Worm (Caenorhabditis elegans) whole organism, late embryonic: ENCODE measurements around the gene inos-1.

Source experiments
- C08G9.2 ChIP-seq: sonication (generic microtip); optimal IDR thresholded peaks from 2 replicates; lab custom pipeline; 2016; ENCODE audit warnings: mild to moderate bottlenecking, missing genetic modification characterization, moderate library complexity, missing compliant biosample characterization
- C38D4.7 ChIP-seq: fragments of 200-800 bp; sonication (Bioruptor generic); optimal IDR thresholded peaks from 2 replicates; lab custom pipeline; 2018; ENCODE audit warnings: mild to moderate bottlenecking, missing genetic modification characterization, moderate library complexity, missing compliant biosample characterization
- ahr-1 ChIP-seq: sonication (generic microtip); optimal IDR thresholded peaks from 2 replicates; lab custom pipeline; 2016; ENCODE audit warnings: missing genetic modification characterization, missing compliant biosample characterization
- ceh-14 ChIP-seq: sonication (generic microtip); optimal IDR thresholded peaks from 2 replicates; lab custom pipeline; 2016; ENCODE audit warnings: missing genotype, missing genetic modification characterization, missing compliant biosample characterization
- ceh-24 ChIP-seq: sonication (generic microtip); optimal IDR thresholded peaks from 2 replicates; lab custom pipeline; 2016; ENCODE audit warnings: mild to moderate bottlenecking, missing genetic modification characterization, missing compliant biosample characterization
- ceh-48 ChIP-seq: sonication (generic microtip); optimal IDR thresholded peaks from 2 replicates; lab custom pipeline; 2016; ENCODE audit warnings: missing genetic modification characterization, inconsistent platforms, missing compliant biosample characterization
- ceh-6 ChIP-seq: fragments of 200-800 bp; sonication (Bioruptor generic); optimal IDR thresholded peaks from 2 replicates; lab custom pipeline; 2018; ENCODE audit warnings: mild to moderate bottlenecking, missing genetic modification characterization, missing compliant biosample characterization
- ceh-9 ChIP-seq: sonication (generic microtip); optimal IDR thresholded peaks from 2 replicates; lab custom pipeline; 2016; ENCODE audit warnings: mild to moderate bottlenecking, missing genetic modification characterization, inconsistent platforms, missing compliant biosample characterization
- che-1 ChIP-seq: sonication (generic microtip); optimal IDR thresholded peaks from 2 replicates; lab custom pipeline; 2016; ENCODE audit warnings: mild to moderate bottlenecking, missing genetic modification characterization, missing compliant biosample characterization
- dmd-4 ChIP-seq: sonication (generic microtip); optimal IDR thresholded peaks from 2 replicates; lab custom pipeline; 2016; ENCODE audit warnings: borderline replicate concordance, missing genetic modification characterization, missing compliant biosample characterization
- dve-1 ChIP-seq: sonication (generic microtip); optimal IDR thresholded peaks from 2 replicates; lab custom pipeline; 2017; ENCODE audit warnings: antibody characterized with exemption, mild to moderate bottlenecking, missing genetic modification characterization, missing compliant biosample characterization
- elt-2 ChIP-seq: sonication (generic microtip); optimal IDR thresholded peaks from 2 replicates; lab custom pipeline; 2016; ENCODE audit warnings: missing genetic modification reagents, missing genetic modification characterization, missing compliant biosample characterization
- elt-4 ChIP-seq: sonication (generic microtip); optimal IDR thresholded peaks from 2 replicates; lab custom pipeline; 2016; ENCODE audit warnings: missing genetic modification characterization, missing compliant biosample characterization
- eyg-1 ChIP-seq: sonication (generic microtip); optimal IDR thresholded peaks from 2 replicates; lab custom pipeline; 2016; ENCODE audit warnings: missing genotype, missing genetic modification characterization, missing compliant biosample characterization
- fkh-10 ChIP-seq: fragments of 150-350 bp; optimal IDR thresholded peaks from 2 replicates; lab custom pipeline; 2014; ENCODE audit warnings: missing biosample characterization, missing genetic modification reagents, missing genetic modification characterization
- gmeb-2 ChIP-seq: sonication (generic microtip); optimal IDR thresholded peaks from 2 replicates; lab custom pipeline; 2016; ENCODE audit warnings: missing genetic modification characterization, inconsistent platforms, missing compliant biosample characterization
- hlh-13 ChIP-seq: fragments of 200-800 bp; sonication (Bioruptor generic); optimal IDR thresholded peaks from 2 replicates; lab custom pipeline; 2018; ENCODE audit warnings: mild to moderate bottlenecking, missing genetic modification characterization, missing compliant biosample characterization
- hlh-30 ChIP-seq: sonication (generic microtip); optimal IDR thresholded peaks from 2 replicates; lab custom pipeline; 2017; ENCODE audit warnings: antibody characterized with exemption, missing genetic modification characterization, missing compliant biosample characterization; ENCODE audit not compliant: insufficient read depth
- hlh-6 ChIP-seq: sonication (generic microtip); optimal IDR thresholded peaks from 2 replicates; lab custom pipeline; 2016; ENCODE audit warnings: missing genotype, missing genetic modification characterization, missing compliant biosample characterization
- mec-3 ChIP-seq: sonication (generic microtip); optimal IDR thresholded peaks from 2 replicates; lab custom pipeline; 2016; ENCODE audit warnings: borderline replicate concordance, missing genetic modification characterization, missing compliant biosample characterization
- nfya-1 ChIP-seq: sonication (generic microtip); optimal IDR thresholded peaks from 2 replicates; lab custom pipeline; 2017; ENCODE audit warnings: missing genetic modification characterization, mild to moderate bottlenecking, missing compliant biosample characterization, antibody characterized with exemption, moderate library complexity
- nhr-232 ChIP-seq: sonication (generic microtip); optimal IDR thresholded peaks from 2 replicates; lab custom pipeline; 2016; ENCODE audit warnings: missing genetic modification characterization, missing compliant biosample characterization
- ref-2 ChIP-seq: sonication (generic microtip); optimal IDR thresholded peaks from 2 replicates; lab custom pipeline; 2016; ENCODE audit warnings: missing genetic modification characterization, missing compliant biosample characterization
- sdc-2 ChIP-seq: sonication (generic microtip); optimal IDR thresholded peaks from 2 replicates; lab custom pipeline; 2016; ENCODE audit warnings: missing genotype, missing genetic modification characterization, missing compliant biosample characterization
- sox-2 ChIP-seq: fragments of 200-800 bp; sonication (Bioruptor generic); IDR thresholded peaks from 2 replicates; pipeline ENCODE4 v1.3.6; 2022; ENCODE audit warnings: missing genetic modification reagents, missing genetic modification characterization, missing compliant biosample characterization
- unc-3 ChIP-seq, 2 experiments: fragments of 200-800 bp in 1 of 2; sonication (Bioruptor generic) in 1 of 2; sonication (generic microtip) in 1 of 2; conservative IDR thresholded peaks in 1 of 2; optimal IDR thresholded peaks in 1 of 2; 2 replicates each; pipeline versions ENCODE4 v1.3.6 to Lab custom; 2016 to 2022; ENCODE audit warnings: missing compliant biosample characterization in 2 of 2, missing genetic modification characterization in 2 of 2, missing genetic modification reagents in 1 of 2
- unc-55 ChIP-seq: sonication (generic microtip); optimal IDR thresholded peaks from 2 replicates; lab custom pipeline; 2017; ENCODE audit warnings: missing biosample characterization, missing genetic modification reagents, missing genetic modification characterization
- zip-5 ChIP-seq: sonication (generic microtip); optimal IDR thresholded peaks from 2 replicates; lab custom pipeline; 2016; ENCODE audit warnings: missing genetic modification characterization, missing compliant biosample characterization
- ztf-16 ChIP-seq: sonication (generic microtip); optimal IDR thresholded peaks from 2 replicates; lab custom pipeline; 2017; ENCODE audit warnings: missing genetic modification characterization, missing compliant biosample characterization

Gene inos-1

ce11 chrII:11739199-11739598 lies 39.1 kb upstream of the inos-1 start, which contains the start of gene ctsa-1.2:
TSS of gene ctsa-1.2 (plus strand) at chrII:11739358.
- TF ChIP-seq hlh-13 (GFP tag; lab: Kevin White, UChicago): no peak
- no peak for TF ChIP-seq ceh-6 (GFP tag; lab: Kevin White, UChicago)
- peak; percentile 74 for TF ChIP-seq elt-2

DNA sequence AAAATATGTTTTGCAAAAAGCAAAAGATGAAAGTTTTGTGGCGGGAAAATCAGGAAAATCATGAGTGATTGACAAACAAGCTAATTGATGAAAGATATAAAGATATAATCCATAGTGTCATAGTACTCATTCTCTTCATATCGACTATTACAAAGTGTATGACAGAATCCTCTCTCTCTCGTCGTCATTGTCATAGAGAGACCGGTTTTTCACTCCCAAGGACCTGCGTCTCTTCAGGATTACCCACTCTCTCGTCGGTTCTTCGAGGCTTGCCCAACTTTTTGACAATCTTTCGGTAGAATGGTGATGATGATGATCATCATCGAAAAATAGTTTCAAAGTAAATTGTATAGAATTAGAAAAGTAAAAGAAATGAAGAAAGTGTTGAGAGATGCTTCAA lies 37.2 kb upstream of the inos-1 start:
- TF ChIP-seq che-1 (tag; lab: Kevin White, UChicago) (no peak), unc-55 (peak; percentile 68)

- TF ChIP-seq elt-4 (tag; lab: Kevin White, UChicago): no peak
- TF ChIP-seq ceh-14 (tag; lab: Kevin White, UChicago): no peak
- no peak for TF ChIP-seq dve-1 (tag; lab: Kevin White, UChicago)
- TF ChIP-seq C08G9.2: no peak
- TF ChIP-seq unc-55: no peak
- TF ChIP-seq ref-2 (tag; lab: Kevin White, UChicago): no peak
- no peak for TF ChIP-seq sdc-2 (tag; lab: Kevin White, UChicago)
- TF ChIP-seq sox-2 (GFP tag; lab: Robert Waterston, UW): no peak
- TF ChIP-seq, all 69 proteins: peak for 0
These were observed 33.8 kb upstream of the inos-1 start for ce11 chrII:11733850-11734249.

- TF ChIP-seq ceh-48 (tag; lab: Kevin White, UChicago): no peak
- no peak for TF ChIP-seq dmd-4 (tag; lab: Kevin White, UChicago)
- no peak for TF ChIP-seq C08G9.2
- TF ChIP-seq gmeb-2 (tag; lab: Kevin White, UChicago): no peak
- no peak for TF ChIP-seq mec-3 (tag; lab: Kevin White, UChicago)
- no peak for TF ChIP-seq ceh-6 (GFP tag; lab: Kevin White, UChicago)
- no peak for TF ChIP-seq eyg-1 (tag; lab: Kevin White, UChicago)
- TF ChIP-seq hlh-30: no peak
- no peak for TF ChIP-seq C38D4.7
- no peak for TF ChIP-seq unc-3 (GFP tag; conservative IDR thresholded peaks at IDR 0.05; lab: Robert Waterston, UW)
- TF ChIP-seq unc-3 (tag; optimal IDR thresholded peaks at IDR 0.05; lab: Kevin White, UChicago): no peak
- no peak for TF ChIP-seq nfya-1 (tag; lab: Kevin White, UChicago)
- TF ChIP-seq nhr-232 (tag; lab: Kevin White, UChicago): no peak
- TF ChIP-seq ahr-1 (tag; lab: Kevin White, UChicago): no peak
- TF ChIP-seq ztf-16 (tag; lab: Kevin White, UChicago): no peak
- TF ChIP-seq fkh-10 (GFP tag; lab: Kevin White, UChicago): no peak
- TF ChIP-seq ceh-9 (tag; lab: Kevin White, UChicago): no peak
- TF ChIP-seq zip-5 (tag; lab: Kevin White, UChicago): no peak
These were observed 32.4 kb upstream of the inos-1 start, which contains the start of gene F13D12.8 for ce11 chrII:11732513-11732912. TSS of gene F13D12.8 (minus strand) at chrII:11732594.

DNA sequence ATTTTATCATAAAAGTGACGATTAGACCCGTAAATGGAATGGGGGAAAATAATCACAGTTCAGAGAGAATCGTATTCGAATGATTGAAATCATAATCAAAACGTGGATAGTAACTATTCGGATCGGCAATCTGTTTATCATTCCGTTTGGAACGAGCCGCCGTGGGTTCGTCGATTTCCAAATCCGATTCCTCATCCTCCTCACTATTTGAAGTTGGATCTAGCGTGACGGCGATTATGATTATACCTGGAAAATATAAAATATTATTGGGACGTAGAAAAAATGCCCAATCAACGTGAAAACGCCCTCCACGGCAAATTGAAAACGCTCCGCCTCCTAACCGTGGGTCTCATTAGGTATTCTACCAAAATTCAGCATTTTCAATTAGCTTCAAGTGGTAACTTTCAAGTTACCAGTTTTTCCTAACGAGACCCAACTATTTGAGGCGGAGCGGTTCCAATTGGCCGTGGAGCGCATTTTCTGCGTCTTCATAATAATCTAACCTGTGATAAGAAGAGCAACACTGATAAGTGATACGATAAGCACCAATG lies 31.1 kb upstream of the inos-1 start:
- TF ChIP-seq hlh-6 (tag; lab: Kevin White, UChicago): no peak
- TF ChIP-seq elt-2: peak; percentile 62
- TF ChIP-seq, all 69 proteins: peak for 1

DNA sequence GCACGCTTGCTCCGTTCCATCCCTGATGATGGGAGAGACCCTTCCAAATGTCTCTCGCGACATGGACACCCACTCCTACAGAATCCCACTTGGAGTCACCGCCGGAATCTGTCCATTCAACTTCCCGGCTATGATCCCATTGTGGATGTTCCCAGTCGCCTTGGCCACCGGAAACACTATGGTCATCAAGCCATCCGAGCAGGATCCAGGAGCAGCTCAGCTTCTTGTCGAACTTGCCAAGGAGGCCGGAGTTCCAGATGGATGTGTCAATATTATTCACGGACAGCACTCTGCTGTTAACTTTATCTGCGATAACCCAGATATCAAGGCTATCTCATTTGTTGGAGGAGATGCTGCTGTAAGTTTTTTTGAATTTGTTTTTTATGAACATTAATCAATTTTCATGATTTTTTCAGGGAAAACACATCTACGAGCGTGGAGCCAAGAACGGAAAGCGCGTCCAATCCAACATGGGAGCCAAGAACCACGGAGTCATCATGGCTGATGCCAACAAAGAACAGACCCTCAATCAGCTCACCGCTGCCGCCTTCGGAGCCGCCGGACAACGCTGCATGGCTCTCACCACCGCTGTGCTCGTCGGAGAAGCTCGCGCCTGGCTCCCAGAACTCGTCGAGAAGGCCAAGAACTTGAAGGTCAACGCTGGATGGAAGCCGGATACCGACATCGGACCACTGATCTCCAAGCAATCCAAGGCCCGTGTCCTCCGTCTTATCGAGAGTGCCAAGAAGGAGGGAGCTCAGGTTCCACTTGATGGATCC lies 29.8 kb upstream of the inos-1 start:
- TF ChIP-seq ceh-6 (GFP tag; lab: Kevin White, UChicago) (no peak), unc-55 (no peak), ceh-24 (tag; lab: Kevin White, UChicago) (no peak), mec-3 (tag; lab: Kevin White, UChicago) (no peak)
